Worm (Caenorhabditis elegans) whole organism, L4 larva: Measurements from ENCODE around the gene dnc-3.
"Not testable (repeated sequence)": the region's sequence is repeated elsewhere in the genome, so short reads cannot be mapped to it uniquely, and the experiment has no call there.

Experiments
- D1046.2 ChIP-seq: fragments of 200-800 bp; sonication (Bioruptor generic); IDR thresholded peaks from 2 replicates; pipeline ENCODE4 v1.3.6; 2022; ENCODE audit warnings: missing genetic modification characterization, missing compliant biosample characterization
- F37D6.2 ChIP-seq: sonication (generic microtip); optimal IDR thresholded peaks from 2 replicates; lab custom pipeline; 2016; ENCODE audit warnings: mild to moderate bottlenecking, missing genetic modification characterization, missing compliant biosample characterization
- F49E8.2 ChIP-seq: sonication (generic microtip); optimal IDR thresholded peaks from 2 replicates; lab custom pipeline; 2016; ENCODE audit warnings: missing compliant biosample characterization, mild to moderate bottlenecking, missing genetic modification characterization, borderline replicate concordance
- T26A8.4 ChIP-seq: fragments of 200-800 bp; sonication (Bioruptor generic); IDR thresholded peaks from 2 replicates; pipeline ENCODE4 v1.3.6; 2022; ENCODE audit warnings: missing genetic modification characterization, missing compliant biosample characterization
- Y75B8A.6 ChIP-seq: fragments of 200-800 bp; sonication (Bioruptor generic); IDR thresholded peaks from 2 replicates; pipeline ENCODE4 v1.3.6; 2022; ENCODE audit warnings: missing genetic modification reagents, missing genetic modification characterization, missing compliant biosample characterization
- ZK546.5 ChIP-seq, 2 experiments: sonication (generic microtip); optimal IDR thresholded peaks; 2 replicates each; lab custom pipeline; 2017; ENCODE audit warnings: missing biosample characterization in 2 of 2, missing genetic modification characterization in 2 of 2
- arid-1 ChIP-seq: fragments of 200-800 bp; sonication (Bioruptor generic); conservative IDR thresholded peaks from 2 replicates; pipeline ENCODE4 v1.3.6; 2022; ENCODE audit warnings: missing genetic modification reagents, missing genetic modification characterization, missing compliant biosample characterization
- attf-4 ChIP-seq: sonication (generic microtip); optimal IDR thresholded peaks from 3 replicates; lab custom pipeline; 2017; ENCODE audit warnings: missing biosample characterization, missing genetic modification characterization
- ctbp-1 ChIP-seq: fragments of 200-800 bp; sonication (Bioruptor generic); IDR thresholded peaks from 2 replicates; pipeline ENCODE4 v1.3.6; 2022; ENCODE audit warnings: missing genetic modification reagents, missing genetic modification characterization, missing compliant biosample characterization
- daf-19 ChIP-seq: fragments of 200-800 bp; sonication (Bioruptor generic); conservative IDR thresholded peaks from 2 replicates; pipeline ENCODE4 v1.3.6; 2022; ENCODE audit warnings: missing genetic modification characterization, missing compliant biosample characterization
- dmd-6 ChIP-seq: fragments of 200-800 bp; sonication (Bioruptor generic); IDR thresholded peaks from 2 replicates; pipeline ENCODE4 v1.3.6; 2022; ENCODE audit warnings: missing genetic modification reagents, missing genetic modification characterization, missing compliant biosample characterization
- dmd-8 ChIP-seq: fragments of 200-800 bp; sonication (Bioruptor generic); IDR thresholded peaks from 2 replicates; pipeline ENCODE4 v1.3.6; 2022; ENCODE audit warnings: missing genetic modification characterization, missing compliant biosample characterization
- dmd-9 ChIP-seq: fragments of 200-800 bp; sonication (Bioruptor generic); IDR thresholded peaks from 2 replicates; pipeline ENCODE4 v1.3.6; 2022; ENCODE audit warnings: missing genetic modification reagents, missing genetic modification characterization, missing compliant biosample characterization
- dpl-1 ChIP-seq: fragments of 150-350 bp; optimal IDR thresholded peaks from 2 replicates; lab custom pipeline; 2014; ENCODE audit warnings: missing biosample characterization, missing genetic modification reagents, missing genetic modification characterization
- duxl-1 ChIP-seq: sonication (generic microtip); optimal IDR thresholded peaks from 2 replicates; lab custom pipeline; 2016; ENCODE audit warnings: mild to moderate bottlenecking, missing genetic modification characterization, moderate library complexity, missing compliant biosample characterization; ENCODE audit not compliant: poor library complexity
- dve-1 ChIP-seq: sonication (generic microtip); optimal IDR thresholded peaks from 2 replicates; lab custom pipeline; 2017; ENCODE audit warnings: antibody characterized with exemption, mild to moderate bottlenecking, missing genetic modification characterization, missing compliant biosample characterization; ENCODE audit not compliant: insufficient read depth
- egl-43 ChIP-seq: fragments of 200-800 bp; sonication (Bioruptor generic); IDR thresholded peaks from 2 replicates; pipeline ENCODE4 v1.3.6; 2022; ENCODE audit warnings: missing genetic modification reagents, missing genetic modification characterization, missing compliant biosample characterization
- fkh-10 ChIP-seq: fragments of 150-350 bp; optimal IDR thresholded peaks from 2 replicates; lab custom pipeline; 2014; ENCODE audit warnings: missing biosample characterization, missing genetic modification reagents, missing genetic modification characterization
- hif-1 ChIP-seq, 2 experiments: sonication (generic microtip); optimal IDR thresholded peaks; 2 replicates each; lab custom pipeline; 2016 to 2017; ENCODE audit warnings: missing compliant biosample characterization in 2 of 2, missing genetic modification characterization in 2 of 2, missing genetic modification reagents in 2 of 2, missing genotype in 2 of 2, mild to moderate bottlenecking in 1 of 2
- hlh-11 ChIP-seq: fragments of 200-800 bp; sonication (Bioruptor generic); optimal IDR thresholded peaks from 2 replicates; lab custom pipeline; 2018; ENCODE audit warnings: mild to moderate bottlenecking, missing genetic modification characterization, missing compliant biosample characterization
- hlh-30 ChIP-seq: sonication (generic microtip); optimal IDR thresholded peaks from 2 replicates; lab custom pipeline; 2017; ENCODE audit warnings: antibody characterized with exemption, mild to moderate bottlenecking, missing genetic modification characterization, missing compliant biosample characterization; ENCODE audit not compliant: insufficient read depth
- jun-1 ChIP-seq: fragments of 150-350 bp; optimal IDR thresholded peaks from 2 replicates; lab custom pipeline; 2014; ENCODE audit warnings: missing biosample characterization, missing genetic modification reagents, missing genetic modification characterization
- lin-1 ChIP-seq: fragments of 200-800 bp; sonication (Bioruptor generic); IDR thresholded peaks from 2 replicates; pipeline ENCODE4 v1.3.6; 2022; ENCODE audit warnings: missing genetic modification reagents, missing genetic modification characterization, missing compliant biosample characterization
- lin-13 ChIP-seq: fragments of 150-350 bp; optimal IDR thresholded peaks from 2 replicates; lab custom pipeline; 2014; ENCODE audit warnings: missing biosample characterization, missing genetic modification reagents, missing genetic modification characterization
- lin-29 ChIP-seq: fragments of 200-800 bp; sonication (Bioruptor generic); IDR thresholded peaks from 2 replicates; pipeline ENCODE4 v1.3.6; 2022; ENCODE audit warnings: missing genetic modification reagents, missing genetic modification characterization, missing compliant biosample characterization
- lin-38 ChIP-seq: fragments of 200-800 bp; sonication (Bioruptor generic); IDR thresholded peaks from 2 replicates; pipeline ENCODE4 v1.3.6; 2022; ENCODE audit warnings: missing genetic modification reagents, missing genetic modification characterization, missing compliant biosample characterization
- lsy-2 ChIP-seq, 2 experiments: fragments of 150-350 bp in 1 of 2; sonication (generic microtip) in 1 of 2; optimal IDR thresholded peaks; 2 replicates each; lab custom pipeline; 2014 to 2017; ENCODE audit warnings: missing biosample characterization in 2 of 2, missing genetic modification characterization in 2 of 2
- mep-1 ChIP-seq: fragments of 150-350 bp; sonication (generic microtip); optimal IDR thresholded peaks from 3 replicates; lab custom pipeline; 2014; ENCODE audit warnings: missing biosample characterization, missing genetic modification characterization
- mes-2 ChIP-seq: sonication (generic microtip); optimal IDR thresholded peaks from 2 replicates; lab custom pipeline; 2016; ENCODE audit warnings: missing genotype, mild to moderate bottlenecking, missing genetic modification characterization, missing compliant biosample characterization; ENCODE audit not compliant: poor library complexity, severe bottlenecking
- mxl-3 ChIP-seq: fragments of 200-800 bp; sonication (Bioruptor generic); optimal IDR thresholded peaks from 2 replicates; lab custom pipeline; 2018; ENCODE audit warnings: mild to moderate bottlenecking, missing genetic modification characterization, missing compliant biosample characterization
- nhr-10 ChIP-seq: fragments of 150-350 bp; optimal IDR thresholded peaks from 2 replicates; lab custom pipeline; 2014; ENCODE audit warnings: missing biosample characterization, missing genetic modification characterization
- nhr-102 ChIP-seq: sonication (generic microtip); optimal IDR thresholded peaks from 2 replicates; lab custom pipeline; 2016; ENCODE audit warnings: mild to moderate bottlenecking, missing genetic modification characterization, moderate library complexity, missing compliant biosample characterization
- nhr-11 ChIP-seq: fragments of 150-350 bp; optimal IDR thresholded peaks from 2 replicates; lab custom pipeline; 2014; ENCODE audit warnings: missing biosample characterization, missing genetic modification characterization
- nhr-111 ChIP-seq: fragments of 200-800 bp; sonication (Bioruptor generic); optimal IDR thresholded peaks from 2 replicates; lab custom pipeline; 2018; ENCODE audit warnings: mild to moderate bottlenecking, missing genetic modification characterization, missing compliant biosample characterization
- nhr-28 ChIP-seq: fragments of 150-350 bp; optimal IDR thresholded peaks from 2 replicates; lab custom pipeline; 2014; ENCODE audit warnings: missing biosample characterization, missing genetic modification characterization
- pha-4 ChIP-seq, 2 experiments: fragments of 150-350 bp in 1 of 2; fragments of 200-800 bp in 1 of 2; sonication (Bioruptor generic) in 1 of 2; IDR thresholded peaks in 1 of 2; optimal IDR thresholded peaks in 1 of 2; 2 replicates each; pipeline versions ENCODE4 v1.3.6 to Lab custom; 2014 to 2022; ENCODE audit warnings: missing genetic modification characterization in 2 of 2, missing genetic modification reagents in 2 of 2, missing biosample characterization in 1 of 2, missing compliant biosample characterization in 1 of 2
- rbr-2 ChIP-seq: sonication (generic microtip); optimal IDR thresholded peaks from 2 replicates; lab custom pipeline; 2016; ENCODE audit warnings: missing genotype, missing genetic modification characterization, missing compliant biosample characterization
- sdz-12 ChIP-seq: fragments of 200-800 bp; sonication (Bioruptor generic); optimal IDR thresholded peaks from 2 replicates; lab custom pipeline; 2018; ENCODE audit warnings: mild to moderate bottlenecking, missing genetic modification characterization, missing compliant biosample characterization
- set-16 ChIP-seq: fragments of 200-800 bp; sonication (Bioruptor generic); IDR thresholded peaks from 2 replicates; pipeline ENCODE4 v1.3.6; 2022; ENCODE audit warnings: missing genetic modification reagents, missing genetic modification characterization, missing compliant biosample characterization
- snpc-4 ChIP-seq: fragments of 150-350 bp; optimal IDR thresholded peaks from 2 replicates; lab custom pipeline; 2014; ENCODE audit warnings: missing biosample characterization, missing genetic modification characterization
- spr-3 ChIP-seq: fragments of 200-800 bp; sonication (Bioruptor generic); optimal IDR thresholded peaks from 2 replicates; lab custom pipeline; 2018; ENCODE audit warnings: mild to moderate bottlenecking, missing genetic modification characterization, missing compliant biosample characterization
- unc-39 ChIP-seq: sonication (generic microtip); optimal IDR thresholded peaks from 2 replicates; lab custom pipeline; 2017; ENCODE audit warnings: missing biosample characterization, missing genetic modification characterization
- vab-7 ChIP-seq: fragments of 200-800 bp; sonication (Bioruptor generic); IDR thresholded peaks from 2 replicates; pipeline ENCODE4 v1.3.6; 2022; ENCODE audit warnings: missing genetic modification reagents, missing genetic modification characterization, missing compliant biosample characterization
- zfp-3 ChIP-seq: fragments of 200-800 bp; sonication (Bioruptor generic); conservative IDR thresholded peaks from 2 replicates; pipeline ENCODE4 v1.3.6; 2022; ENCODE audit warnings: missing genetic modification reagents, missing genetic modification characterization, missing compliant biosample characterization

The dnc-3 gene

DNA sequence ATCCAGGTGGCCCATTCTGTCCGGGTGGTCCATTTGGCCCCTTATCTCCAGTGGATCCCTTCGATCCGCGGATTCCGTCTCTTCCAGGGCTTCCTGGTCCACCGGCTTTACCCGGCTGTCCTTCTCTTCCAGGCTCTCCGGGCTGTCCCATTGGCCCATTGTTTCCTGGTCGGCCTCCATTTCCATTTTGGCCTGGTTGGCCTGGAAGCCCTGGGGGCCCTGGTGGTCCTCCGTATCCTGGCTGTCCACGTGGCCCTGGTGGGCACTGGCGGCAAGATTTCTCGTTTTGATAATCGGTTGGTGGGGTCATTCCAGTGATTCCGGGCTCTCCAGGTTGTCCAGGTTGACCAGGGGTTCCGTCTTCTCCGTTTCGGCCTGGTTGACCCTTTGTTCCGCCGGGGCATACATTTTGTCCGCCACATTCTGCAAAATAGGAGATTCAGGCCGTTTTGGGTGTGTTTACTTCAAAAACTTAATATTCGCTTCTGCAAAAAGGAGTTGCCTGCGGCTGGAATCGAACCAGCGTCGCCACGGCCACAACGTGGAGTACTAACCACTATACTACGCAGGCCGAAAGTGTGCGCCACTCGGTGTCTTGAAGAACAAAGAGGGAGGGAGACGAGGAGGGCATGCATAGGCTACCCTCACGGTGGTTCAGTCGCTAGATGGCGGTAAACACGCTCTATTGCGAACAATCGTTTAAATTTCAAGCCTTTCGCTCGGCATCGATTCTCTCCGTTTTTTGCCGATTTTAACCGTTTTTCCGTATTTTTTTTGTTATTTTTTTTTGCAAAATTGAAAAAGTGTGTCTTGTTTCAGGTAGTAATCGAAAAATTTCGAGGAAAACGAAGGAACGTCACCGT lies 32.3 kb upstream of the dnc-3 start, which contains the start of gene W09G10.9 (continued):
- TF ChIP-seq dve-1 (tag; lab: Kevin White, UChicago) (peak; percentile 25), egl-43 (GFP tag; lab: Robert Waterston, UW) (peak; percentile 89), sdz-12 (peak; percentile 14), dmd-8 (GFP tag; lab: Robert Waterston, UW) (peak; percentile 87), pha-4 (GFP tag; IDR thresholded peaks at IDR 0.05; lab: Robert Waterston, UW) (peak; percentile 90), pha-4 (tag; optimal IDR thresholded peaks at IDR 0.05; lab: Kevin White, UChicago) (no peak), attf-4 (tag; lab: Kevin White, UChicago) (no peak), lin-1 (GFP tag; lab: Robert Waterston, UW) (peak; percentile 44), ZK546.5 (tag; optimal IDR thresholded peaks at IDR 0.05; lab: Kevin White, UChicago) (no peak), unc-39 (tag; lab: Kevin White, UChicago) (no peak), snpc-4 (tag; lab: Kevin White, UChicago) (no peak), fkh-10 (GFP tag; lab: Kevin White, UChicago) (no peak), arid-1 (GFP tag; lab: Robert Waterston, UW) (peak; percentile 91), mxl-3 (peak; percentile 15), lin-13 (GFP tag; lab: Kevin White, UChicago) (peak; percentile 80), set-16 (peak; percentile 92), mes-2 (tag; lab: Kevin White, UChicago) (peak; percentile 85), F37D6.2 (tag; lab: Kevin White, UChicago) (no peak), F49E8.2 (tag; lab: Kevin White, UChicago) (no peak), nhr-10 (tag; lab: Kevin White, UChicago) (no peak), spr-3 (peak; percentile 9), duxl-1 (tag; lab: Kevin White, UChicago) (peak; percentile 90), nhr-111 (GFP tag; lab: Kevin White, UChicago) (peak; percentile 36), lin-29 (GFP tag; lab: Robert Waterston, UW) (no peak; the same call in 1 of the 2 replicates), jun-1 (peak; percentile 30)

- TF ChIP-seq dpl-1 (GFP tag; lab: Kevin White, UChicago) (peak; percentile 41), vab-7 (GFP tag; lab: Robert Waterston, UW) (peak; percentile 70), duxl-1 (tag; lab: Kevin White, UChicago) (peak; percentile 10), hlh-30 (tag; lab: Kevin White, UChicago) (peak; percentile 31), rbr-2 (tag; lab: Kevin White, UChicago) (peak; percentile 83), F37D6.2 (tag; lab: Kevin White, UChicago) (peak; percentile 52), nhr-11 (tag; lab: Kevin White, UChicago) (peak; percentile 57), dve-1 (tag; lab: Kevin White, UChicago) (peak; percentile 23), lin-29 (GFP tag; lab: Robert Waterston, UW) (peak; percentile 74), mep-1 (tag; lab: Kevin White, UChicago) (peak; percentile 67), lin-38 (peak; percentile 96), hlh-11 (tag; lab: Kevin White, UChicago) (peak; percentile 26), dmd-6 (GFP tag; lab: Robert Waterston, UW) (peak; percentile 80), ctbp-1 (GFP tag; lab: Robert Waterston, UW) (peak; percentile 55; the same call in 1 of the 2 replicates), Y75B8A.6 (0 out of 2 replicates have a peak, but pooled peaks have one; percentile 40), nhr-28 (tag; lab: Kevin White, UChicago) (peak; percentile 49), daf-19 (0 out of 2 replicates have a peak, but pooled peaks have one; percentile 14), T26A8.4 (peak; percentile 44; the same call in 1 of the 2 replicates), dmd-9 (GFP tag; lab: Robert Waterston, UW) (0 out of 2 replicates have a peak, but pooled peaks have one; percentile 63), pha-4 (GFP tag; IDR thresholded peaks at IDR 0.05; lab: Robert Waterston, UW) (peak; percentile 75), zfp-3 (GFP tag; lab: Robert Waterston, UW) (peak; percentile 47; the same call in 1 of the 2 replicates), egl-43 (GFP tag; lab: Robert Waterston, UW) (0 out of 2 replicates have a peak, but pooled peaks have one; percentile 45), nhr-102 (tag; lab: Kevin White, UChicago) (peak; percentile 11), mes-2 (tag; lab: Kevin White, UChicago) (peak; percentile 66), lsy-2 (tag; optimal IDR thresholded peaks at IDR 0.05; lab: Kevin White, UChicago) (peak; percentile 77 to 96), D1046.2 (GFP tag; lab: Robert Waterston, UW) (0 out of 2 replicates have a peak, but pooled peaks have one; percentile 54), hif-1 (tag; optimal IDR thresholded peaks at IDR 0.05; lab: Kevin White, UChicago) (peak in 1 of 2 experiments; percentile 39)
- not testable (repeated sequence) for TF ChIP-seq pha-4 (tag; optimal IDR thresholded peaks at IDR 0.05; lab: Kevin White, UChicago)
These were observed 30.0 kb upstream of the dnc-3 start for ce11 chrII:3523547-3523946.
